Worm (Caenorhabditis elegans): ENCODE data around the gene maph-1.3.
A peak's percentile ranks its signal among the peaks of the same experiment; 100 is the strongest.
"Not testable (repeated sequence)": the region's sequence is repeated elsewhere in the genome, so short reads cannot be mapped to it uniquely, and the experiment has no call there.

maph-1.3 gene

ce11 chrIII:3839635-3840034, 5.1 kb upstream of the maph-1.3 start, which contains the start of gene cyp-25A3:
TSS of gene cyp-25A3 (minus strand) at chrIII:3839735.
- no peak for TF ChIP-seq sma-9 (GFP tag; optimal IDR thresholded peaks at IDR 0.05)
- TF ChIP-seq sma-9 (tag; optimal IDR thresholded peaks at IDR 0.05), result no peak
- no peak for TF ChIP-seq mdl-1 (tag; optimal IDR thresholded peaks at IDR 0.05)
- no peak for TF ChIP-seq zag-1 (tag; optimal IDR thresholded peaks at IDR 0.05)
- no peak for TF ChIP-seq ztf-4 (tag; optimal IDR thresholded peaks at IDR 0.05)
- TF ChIP-seq ceh-16 (tag; optimal IDR thresholded peaks at IDR 0.05), result no peak
- TF ChIP-seq nhr-12 (tag; optimal IDR thresholded peaks at IDR 0.05), result no peak
- TF ChIP-seq R02D3.7 (tag; optimal IDR thresholded peaks at IDR 0.05), result no peak

DNA sequence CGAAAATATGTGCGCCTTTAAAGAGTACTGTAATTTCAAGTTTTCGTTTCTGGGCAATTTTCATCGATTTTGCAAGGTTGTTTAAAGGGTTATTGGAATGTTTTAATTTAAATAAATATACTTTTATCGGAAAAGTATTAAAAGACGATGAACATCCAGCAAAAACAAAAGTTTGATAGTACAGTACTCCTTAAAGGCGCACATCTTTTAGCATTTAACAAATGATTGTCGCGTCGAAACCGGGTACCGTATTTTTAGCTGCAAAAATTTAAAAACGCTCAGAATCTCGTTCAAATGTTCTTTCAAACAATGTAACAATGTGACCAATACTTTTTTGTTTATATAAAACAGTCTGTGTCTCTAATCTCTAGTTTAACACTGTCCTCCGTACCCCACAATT, 4.4 kb upstream of the maph-1.3 start, which contains the start of gene C36A4.11:
C36A4.11 (plus strand) TSS at position 301 of the 400 bp plus-strand sequence.
- not testable (repeated sequence) for TF ChIP-seq sma-3 (GFP tag; optimal IDR thresholded peaks at IDR 0.05); sem-4 (tag; optimal IDR thresholded peaks at IDR 0.05); nhr-77 (tag; optimal IDR thresholded peaks at IDR 0.05)

ce11 chrIII:3843514-3843913, 1.2 kb upstream of the maph-1.3 start, which contains the start of gene C36A4.4:
TSS of gene C36A4.4 (minus strand) at chrIII:3843614.
- not testable (repeated sequence) for TF ChIP-seq nhr-129, F13H6.1, C34F6.9 (tag; optimal IDR thresholded peaks at IDR 0.05)

DNA sequence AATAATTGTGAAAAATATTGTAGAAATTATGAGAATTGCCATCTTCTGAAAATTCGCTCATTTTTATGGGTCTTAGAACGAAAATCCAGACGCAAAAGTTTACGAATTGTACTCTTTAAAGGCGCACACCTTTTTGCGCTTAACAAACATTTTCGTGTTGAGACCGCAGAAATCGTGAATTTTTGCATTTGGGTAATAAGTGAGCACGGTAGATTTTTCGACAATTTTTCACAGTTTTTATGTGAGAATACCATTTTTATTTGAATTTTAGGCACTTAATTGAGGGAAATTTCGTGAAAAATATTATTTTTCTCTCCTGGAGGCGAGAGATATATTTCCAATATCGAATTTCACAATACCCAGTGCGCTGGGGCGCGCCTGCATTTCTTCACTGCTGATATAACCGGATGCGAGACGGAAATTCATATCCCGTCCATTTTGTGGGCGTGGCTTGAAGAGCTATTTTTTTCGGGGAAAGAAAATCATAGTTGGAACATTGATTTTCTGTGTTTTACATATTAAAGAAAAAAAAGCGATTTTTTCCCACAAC, 7.4 kb downstream of the maph-1.3 start, which contains the start of gene cyp-25A4:
cyp-25A4 (minus strand) TSS at position 51 of the 550 bp plus-strand sequence.
- TF ChIP-seq lsy-2 (tag; optimal IDR thresholded peaks at IDR 0.05), result peak in 1 of 2 experiments; percentile 9

ce11 chrIII:3854868-3855267, 10.2 kb downstream of the maph-1.3 start:
- peak; percentile 7 for TF ChIP-seq F13H6.1 (tag; optimal IDR thresholded peaks at IDR 0.05)
- peak; percentile 14 for TF ChIP-seq sma-3 (GFP tag; optimal IDR thresholded peaks at IDR 0.05)
- TF ChIP-seq lsy-2 (tag; optimal IDR thresholded peaks at IDR 0.05), result peak; percentile 66 to 87
- TF ChIP-seq sma-9 (GFP tag; optimal IDR thresholded peaks at IDR 0.05), result peak; percentile 50
- TF ChIP-seq sma-9 (tag; optimal IDR thresholded peaks at IDR 0.05), result not testable (repeated sequence)
- TF ChIP-seq C34F6.9 (tag; optimal IDR thresholded peaks at IDR 0.05), result peak; percentile 27

ce11 chrIII:3857007-3857406, 12.3 kb downstream of the maph-1.3 start:
- TF ChIP-seq sma-3 (GFP tag; optimal IDR thresholded peaks at IDR 0.05), result peak; percentile 72
- peak; percentile 4 for TF ChIP-seq unc-55 (GFP tag; optimal IDR thresholded peaks at IDR 0.05)
- peak; percentile 31 for TF ChIP-seq F13H6.1 (tag; optimal IDR thresholded peaks at IDR 0.05)
- TF ChIP-seq lsy-2 (tag; optimal IDR thresholded peaks at IDR 0.05), result peak; percentile 72 to 95

DNA sequence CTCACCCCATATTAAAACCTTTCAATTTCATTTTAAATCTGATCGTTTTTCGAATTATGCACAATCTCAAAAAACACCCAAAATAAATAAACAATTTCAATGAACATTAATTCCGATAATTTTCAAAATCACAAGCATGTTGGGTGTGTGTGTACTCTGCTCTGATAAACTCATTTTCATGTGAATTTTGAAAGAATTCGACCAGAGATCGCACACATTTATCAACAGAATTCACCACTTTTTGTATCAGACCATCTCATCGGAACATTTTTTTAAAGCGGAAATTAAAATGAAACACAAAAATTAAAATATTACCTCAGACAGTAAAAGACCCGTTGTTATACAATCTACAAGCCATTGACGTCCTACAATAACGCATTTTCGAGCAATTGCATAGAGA, 13.3 kb downstream of the maph-1.3 start:
- TF ChIP-seq sma-9 (GFP tag; optimal IDR thresholded peaks at IDR 0.05), result peak; percentile 58
- not testable (repeated sequence) for TF ChIP-seq sma-9 (tag; optimal IDR thresholded peaks at IDR 0.05)

- TF ChIP-seq F13H6.1 (tag; optimal IDR thresholded peaks at IDR 0.05), result peak; percentile 78
- peak; percentile 92 for TF ChIP-seq lin-11 (tag; optimal IDR thresholded peaks at IDR 0.05)
- peak; percentile 83 for TF ChIP-seq nhr-129 (tag; optimal IDR thresholded peaks at IDR 0.05)
- peak; percentile 37 to 62 for TF ChIP-seq mdl-1 (tag; optimal IDR thresholded peaks at IDR 0.05)
- no peak for TF ChIP-seq nhr-12 (tag; optimal IDR thresholded peaks at IDR 0.05)
- peak; percentile 50 for TF ChIP-seq nhr-6 (tag; optimal IDR thresholded peaks at IDR 0.05)
- peak; percentile 93 for TF ChIP-seq gmeb-1 (tag; optimal IDR thresholded peaks at IDR 0.05)
- peak; percentile 69 for TF ChIP-seq ztf-4 (tag; optimal IDR thresholded peaks at IDR 0.05)
- peak; percentile 82 for TF ChIP-seq fos-1 (tag; optimal IDR thresholded peaks at IDR 0.05)
- TF ChIP-seq sma-9 (GFP tag; optimal IDR thresholded peaks at IDR 0.05), result peak; percentile 82
- TF ChIP-seq sma-9 (tag; optimal IDR thresholded peaks at IDR 0.05), result no peak
- peak; percentile 74 for TF ChIP-seq sem-4 (tag; optimal IDR thresholded peaks at IDR 0.05)
- peak; percentile 85 for TF ChIP-seq mab-5 (tag; optimal IDR thresholded peaks at IDR 0.05)
- peak; percentile 86 for TF ChIP-seq zag-1 (tag; optimal IDR thresholded peaks at IDR 0.05)
- TF ChIP-seq Y55F3AM.14 (GFP tag; optimal IDR thresholded peaks at IDR 0.05), result peak; percentile 86
- TF ChIP-seq lsy-2 (tag; optimal IDR thresholded peaks at IDR 0.05), result peak; percentile 83 to 96
- TF ChIP-seq unc-62 (GFP tag; optimal IDR thresholded peaks at IDR 0.05), result no peak
- no peak for TF ChIP-seq skn-1 (tag; optimal IDR thresholded peaks at IDR 0.05)
- no peak for TF ChIP-seq ztf-11 (tag; optimal IDR thresholded peaks at IDR 0.05)
- TF ChIP-seq alr-1 (tag; optimal IDR thresholded peaks at IDR 0.05), result no peak
- TF ChIP-seq ama-1 (optimal IDR thresholded peaks at IDR 0.05), result peak; percentile 93
- TF ChIP-seq mbf-1 (tag; optimal IDR thresholded peaks at IDR 0.05), result no peak
- no peak for TF ChIP-seq elt-3 (tag; optimal IDR thresholded peaks at IDR 0.05)
- TF ChIP-seq crh-2 (tag; optimal IDR thresholded peaks at IDR 0.05), result peak; percentile 92
- TF ChIP-seq nhr-10 (tag; optimal IDR thresholded peaks at IDR 0.05), result peak; percentile 32
- TF ChIP-seq snpc-4 (tag; optimal IDR thresholded peaks at IDR 0.05), result peak; percentile 68
- TF ChIP-seq sma-3 (GFP tag; optimal IDR thresholded peaks at IDR 0.05), result peak; percentile 71
- peak; percentile 89 for TF ChIP-seq C34F6.9 (tag; optimal IDR thresholded peaks at IDR 0.05)
- TF ChIP-seq ceh-82 (tag; optimal IDR thresholded peaks at IDR 0.05), result peak; percentile 73
- TF ChIP-seq nhr-25 (tag; optimal IDR thresholded peaks at IDR 0.05), result peak; percentile 63
- TF ChIP-seq unc-39 (tag; optimal IDR thresholded peaks at IDR 0.05), result peak; percentile 40
Measured at ce11 chrIII:3862918-3863385, 18.3 kb downstream of the maph-1.3 start, which contains the start of gene brc-1. TSS of gene brc-1 (minus strand) at chrIII:3862968.

Data from whole organism, L2 larva.